Worm (Caenorhabditis elegans): ENCODE data around the gene kel-8.

The kel-8 gene

ce11 chrV:2638545-2638944 is 32.7 kb upstream of the kel-8 start, which contains the start of gene W02H5.19 (continued):
- TF ChIP-seq lin-14 (GFP tag; optimal IDR thresholded peaks at IDR 0.05) (no peak), mdl-1 (tag; optimal IDR thresholded peaks at IDR 0.05) (peak in 1 of 2 experiments; percentile 42), mab-9 (GFP tag; IDR thresholded peaks at IDR 0.05) (peak; percentile 82), aly-2 (tag; optimal IDR thresholded peaks at IDR 0.05) (no peak), blmp-1 (tag; optimal IDR thresholded peaks at IDR 0.05) (peak; percentile 61), nhr-47 (tag; optimal IDR thresholded peaks at IDR 0.05) (peak; percentile 95), lin-39 (tag; optimal IDR thresholded peaks at IDR 0.05) (peak; percentile 70), fkh-8 (tag; optimal IDR thresholded peaks at IDR 0.05) (peak; percentile 82), nhr-76 (tag; optimal IDR thresholded peaks at IDR 0.05) (no peak), aha-1 (tag; optimal IDR thresholded peaks at IDR 0.05) (peak; percentile 37), tlp-1 (tag; optimal IDR thresholded peaks at IDR 0.05) (no peak), Y116A8C.19 (tag; optimal IDR thresholded peaks at IDR 0.05; ENCODE audit: borderline replicate concordance) (peak; percentile 87), pag-3 (tag; optimal IDR thresholded peaks at IDR 0.05; ENCODE audit: borderline replicate concordance, insufficient read depth) (no peak), hlh-17 (GFP tag; optimal IDR thresholded peaks at IDR 0.05; ENCODE audit: borderline replicate concordance) (peak; percentile 66), xbp-1 (tag; optimal IDR thresholded peaks at IDR 0.05) (peak; percentile 94), skn-1 (tag; optimal IDR thresholded peaks at IDR 0.05) (peak; percentile 69), dpl-1 (GFP tag; optimal IDR thresholded peaks at IDR 0.05) (peak; percentile 94 to 98 (median 97)), ceh-63 (GFP tag; optimal IDR thresholded peaks at IDR 0.05) (peak; percentile 87), efl-1 (optimal IDR thresholded peaks at IDR 0.05) (peak; percentile 97 to 98), efl-1 (GFP tag; optimal IDR thresholded peaks at IDR 0.05 in 1 of 2) (peak; percentile 97 to 100), dsc-1 (tag; optimal IDR thresholded peaks at IDR 0.05) (peak; percentile 97), fos-1 (tag; optimal IDR thresholded peaks at IDR 0.05) (peak; percentile 7), nhr-71 (tag; optimal IDR thresholded peaks at IDR 0.05) (peak; percentile 96), sox-4 (tag; optimal IDR thresholded peaks at IDR 0.05) (peak; percentile 96), isw-1 (GFP tag; IDR thresholded peaks at IDR 0.05) (peak; percentile 84), sptf-1 (tag; optimal IDR thresholded peaks at IDR 0.05) (no peak), nhr-19 (GFP tag; conservative IDR thresholded peaks at IDR 0.05) (peak; percentile 89), egl-13 (tag; optimal IDR thresholded peaks at IDR 0.05) (peak; percentile 95), C16A3.4 (tag; optimal IDR thresholded peaks at IDR 0.05) (peak; percentile 64), lin-13 (GFP tag; optimal IDR thresholded peaks at IDR 0.05) (peak; percentile 67), swsn-7 (tag; optimal IDR thresholded peaks at IDR 0.05) (peak; percentile 94), lin-15B (tag; optimal IDR thresholded peaks at IDR 0.05) (peak; percentile 56), unc-86 (tag; optimal IDR thresholded peaks at IDR 0.05) (peak; percentile 88), ztf-11 (tag; optimal IDR thresholded peaks at IDR 0.05) (peak in 1 of 2 experiments; percentile 98), lsy-2 (tag; optimal IDR thresholded peaks at IDR 0.05) (peak; percentile 81 to 88), ceh-90 (tag; optimal IDR thresholded peaks at IDR 0.05) (peak; percentile 96), tbx-2 (tag; optimal IDR thresholded peaks at IDR 0.05) (peak; percentile 96), unc-62 (GFP tag; optimal IDR thresholded peaks at IDR 0.05) (no peak), C04F5.9 (tag; optimal IDR thresholded peaks at IDR 0.05) (peak; percentile 90), elt-2 (tag; optimal IDR thresholded peaks at IDR 0.05) (peak; percentile 84), irx-1 (tag; optimal IDR thresholded peaks at IDR 0.05) (peak; percentile 97), nhr-84 (tag; optimal IDR thresholded peaks at IDR 0.05) (no peak), elt-3 (tag; optimal IDR thresholded peaks at IDR 0.05) (peak in 2 of 6 experiments; percentile 55 to 71), zag-1 (tag; optimal IDR thresholded peaks at IDR 0.05) (no peak), alr-1 (tag; optimal IDR thresholded peaks at IDR 0.05; ENCODE audit: borderline replicate concordance) (no peak), ztf-4 (tag; optimal IDR thresholded peaks at IDR 0.05) (peak; percentile 20), F16B12.6 (tag; optimal IDR thresholded peaks at IDR 0.05) (peak; percentile 45), ets-5 (GFP tag; IDR thresholded peaks at IDR 0.05) (no peak), mep-1 (tag; optimal IDR thresholded peaks at IDR 0.05) (peak; percentile 74), grh-1 (GFP tag; IDR thresholded peaks at IDR 0.05) (peak; percentile 78)

All from whole organism, L1 larva.